Fruit fly (Drosophila melanogaster) whole organism, adult: Measurements from ENCODE around the gene CG7656.

ENCODE experiments used
- CG11617 ChIP-seq: fragments of 200-800 bp; sonication (Bioruptor generic); optimal IDR thresholded peaks from 2 replicates; lab custom pipeline; 2017; ENCODE audit warnings: mild to moderate bottlenecking, missing biosample characterization, missing genetic modification reagents, missing genetic modification characterization
- CG12768 ChIP-seq: fragments of 200-800 bp; sonication (Bioruptor generic); optimal IDR thresholded peaks from 2 replicates; lab custom pipeline; 2017; ENCODE audit warnings: missing biosample characterization, missing genetic modification characterization, mild to moderate bottlenecking, moderate library complexity, missing genetic modification reagents
- CG14711 ChIP-seq: fragments of 200-800 bp; sonication (Bioruptor generic); optimal IDR thresholded peaks from 2 replicates; lab custom pipeline; 2018; ENCODE audit warnings: missing biosample characterization, mild to moderate bottlenecking, missing genetic modification characterization, moderate library complexity
- CG1620 ChIP-seq: fragments of 200-800 bp; sonication (Bioruptor generic); optimal IDR thresholded peaks from 2 replicates; lab custom pipeline; 2016; ENCODE audit warnings: missing biosample characterization, missing genetic modification characterization
- CG33017 ChIP-seq: fragments of 200-800 bp; sonication (Bioruptor generic); optimal IDR thresholded peaks from 2 replicates; lab custom pipeline; 2018; ENCODE audit warnings: missing biosample characterization, mild to moderate bottlenecking, missing genetic modification characterization, moderate library complexity
- CG5204 ChIP-seq: fragments of 200-800 bp; sonication (Bioruptor generic); optimal IDR thresholded peaks from 2 replicates; lab custom pipeline; 2016; ENCODE audit warnings: missing biosample characterization, missing genetic modification characterization
- CG7045 ChIP-seq: fragments of 200-800 bp; sonication (Bioruptor generic); optimal IDR thresholded peaks from 2 replicates; lab custom pipeline; 2017; ENCODE audit warnings: missing biosample characterization, mild to moderate bottlenecking, missing genetic modification characterization
- CG7101 ChIP-seq: fragments of 200-800 bp; sonication (Bioruptor generic); optimal IDR thresholded peaks from 2 replicates; lab custom pipeline; 2018; ENCODE audit warnings: missing biosample characterization, mild to moderate bottlenecking, missing genetic modification characterization, moderate library complexity
- Clk ChIP-seq: fragments of 200-800 bp; sonication (Bioruptor generic); optimal IDR thresholded peaks from 2 replicates; lab custom pipeline; 2017; ENCODE audit warnings: missing biosample characterization, missing genetic modification characterization
- Crg-1 ChIP-seq: fragments of 200-800 bp; sonication (Bioruptor generic); optimal IDR thresholded peaks from 2 replicates; lab custom pipeline; 2016; ENCODE audit warnings: missing biosample characterization, missing genetic modification characterization
- Hr96 ChIP-seq: fragments of 200-800 bp; sonication (Bioruptor generic); optimal IDR thresholded peaks from 2 replicates; lab custom pipeline; 2016; ENCODE audit warnings: missing biosample characterization, missing genetic modification characterization
- Mnt ChIP-seq: fragments of 200-800 bp; sonication (Bioruptor generic); optimal IDR thresholded peaks from 2 replicates; lab custom pipeline; 2016; ENCODE audit warnings: missing biosample characterization, mild to moderate bottlenecking, missing genetic modification characterization
- bab1 ChIP-seq: fragments of 200-800 bp; sonication (Bioruptor generic); optimal IDR thresholded peaks from 3 replicates; lab custom pipeline; 2019; ENCODE audit warnings: missing biosample characterization, mild to moderate bottlenecking, missing genetic modification characterization, moderate library complexity
- cic ChIP-seq: fragments of 200-800 bp; sonication (Bioruptor generic); optimal IDR thresholded peaks from 2 replicates; lab custom pipeline; 2017; ENCODE audit warnings: missing biosample characterization, mild to moderate bottlenecking, missing genetic modification characterization, moderate library complexity
- cnc ChIP-seq, 2 experiments: fragments of >200 bp; optimal IDR thresholded peaks; 2 replicates each; lab custom pipeline; 2017
- kay ChIP-seq: fragments of 200-800 bp; sonication (Bioruptor generic); peaks from one replicate; lab custom pipeline; 2016; ENCODE audit warnings: missing biosample characterization, missing genetic modification characterization, borderline replicate concordance
- ovo ChIP-seq: fragments of 200-800 bp; sonication (Bioruptor generic); optimal IDR thresholded peaks from 2 replicates; lab custom pipeline; 2016; ENCODE audit warnings: missing biosample characterization, missing genetic modification characterization
- pad ChIP-seq: fragments of 200-800 bp; sonication (Bioruptor generic); optimal IDR thresholded peaks from 3 replicates; lab custom pipeline; 2017; ENCODE audit warnings: missing biosample characterization, missing genetic modification characterization, mild to moderate bottlenecking, moderate library complexity, missing genetic modification reagents
- tj ChIP-seq: fragments of 200-800 bp; sonication (Bioruptor generic); optimal IDR thresholded peaks from 3 replicates; lab custom pipeline; 2017; ENCODE audit warnings: missing biosample characterization, mild to moderate bottlenecking, missing genetic modification characterization, moderate library complexity
- toe ChIP-seq: fragments of 200-800 bp; sonication (Bioruptor generic); optimal IDR thresholded peaks from 2 replicates; lab custom pipeline; 2016; ENCODE audit warnings: missing biosample characterization, missing genetic modification characterization

The CG7656 gene

dm6 chr3L:15543049-15543448 is 44.9 kb downstream of the CG7656 start:
- TF ChIP-seq CG14711 (tag; lab: Kevin White, UChicago) (no peak), tj (GFP tag; lab: Kevin White, UChicago) (peak; percentile 94), Mnt (GFP tag; lab: Kevin White, UChicago) (no peak)

dm6 chr3L:15541281-15541680 is 46.7 kb downstream of the CG7656 start:
- TF ChIP-seq CG7101 (tag; lab: Kevin White, UChicago) (no peak), CG5204 (GFP tag; lab: Kevin White, UChicago) (no peak), CG12768 (GFP tag; lab: Kevin White, UChicago) (no peak), CG14711 (tag; lab: Kevin White, UChicago) (no peak), toe (no peak), Mnt (GFP tag; lab: Kevin White, UChicago) (no peak), ovo (GFP tag; lab: Kevin White, UChicago) (no peak), CG7045 (no peak), Clk (GFP tag; lab: Kevin White, UChicago) (no peak), Hr96 (GFP tag; lab: Kevin White, UChicago) (no peak), CG1620 (GFP tag; lab: Kevin White, UChicago) (no peak), bab1 (GFP tag; lab: Kevin White, UChicago) (no peak), cnc (optimal IDR thresholded peaks at IDR 0.05; lab: Kevin White, UChicago) (no peak)

- TF ChIP-seq bab1 (GFP tag; lab: Kevin White, UChicago) (no peak), CG11617 (GFP tag; lab: Kevin White, UChicago) (no peak), CG7045 (no peak), cic (GFP tag; lab: Kevin White, UChicago) (no peak), CG33017 (no peak), cnc (optimal IDR thresholded peaks at IDR 0.05; lab: Kevin White, UChicago) (no peak), CG1620 (GFP tag; lab: Kevin White, UChicago) (no peak)
Measured at dm6 chr3L:15540682-15541081, 47.3 kb downstream of the CG7656 start.

dm6 chr3L:15539903-15540409 is 48.0 kb downstream of the CG7656 start:
- TF ChIP-seq tj (GFP tag; lab: Kevin White, UChicago) (peak; percentile 97), CG5204 (GFP tag; lab: Kevin White, UChicago) (no peak)

dm6 chr3L:15538582-15539490 is 49.1 kb downstream of the CG7656 start:
- TF ChIP-seq cic (GFP tag; lab: Kevin White, UChicago) (peak; percentile 63), pad (GFP tag; lab: Kevin White, UChicago) (no peak), kay (GFP tag; lab: Kevin White, UChicago) (peak; percentile 60)

- TF ChIP-seq CG33017 (peak; percentile 43), CG14711 (tag; lab: Kevin White, UChicago) (peak; percentile 65), Mnt (GFP tag; lab: Kevin White, UChicago) (peak; percentile 57), CG7045 (peak; percentile 28), Hr96 (GFP tag; lab: Kevin White, UChicago) (peak; percentile 41), bab1 (GFP tag; lab: Kevin White, UChicago) (no peak), cic (GFP tag; lab: Kevin White, UChicago) (peak; percentile 58), CG5204 (GFP tag; lab: Kevin White, UChicago) (peak; percentile 63), toe (peak; percentile 50), Clk (GFP tag; lab: Kevin White, UChicago) (no peak), kay (GFP tag; lab: Kevin White, UChicago) (no peak), ovo (GFP tag; lab: Kevin White, UChicago) (no peak), tj (GFP tag; lab: Kevin White, UChicago) (peak; percentile 77), pad (GFP tag; lab: Kevin White, UChicago) (peak; percentile 48), CG12768 (GFP tag; lab: Kevin White, UChicago) (peak; percentile 6), CG11617 (GFP tag; lab: Kevin White, UChicago) (peak; percentile 74), CG7101 (tag; lab: Kevin White, UChicago) (peak; percentile 49), Crg-1 (peak; percentile 13)
Measured at dm6 chr3L:15537916-15538581, 49.9 kb downstream of the CG7656 start.
